Worm (Caenorhabditis elegans): ENCODE results near the gene srw-83.

Gene srw-83

ce11 chrV:18410142-18410541, 16.2 kb upstream of the srw-83 start, which contains the start of gene srh-207:
TSS of gene srh-207 (minus strand) at chrV:18410242.
- TF ChIP-seq nhr-48 (tag; optimal IDR thresholded peaks at IDR 0.05) (no peak), hlh-11 (tag; optimal IDR thresholded peaks at IDR 0.05) (no peak)

- 0 out of 2 replicates have a peak, but pooled peaks have one; percentile 50 for TF ChIP-seq lin-1 (GFP tag; IDR thresholded peaks at IDR 0.05)
- no peak for TF ChIP-seq zip-11 (GFP tag; IDR thresholded peaks at IDR 0.05)
- TF ChIP-seq aly-2 (tag; optimal IDR thresholded peaks at IDR 0.05), result no peak
- TF ChIP-seq unc-130 (GFP tag; optimal IDR thresholded peaks at IDR 0.05), result peak; percentile 38
- TF ChIP-seq F49E8.2 (tag; optimal IDR thresholded peaks at IDR 0.05; ENCODE audit: borderline replicate concordance), result peak; percentile 10
- peak; percentile 80 for TF ChIP-seq duxl-1 (tag; optimal IDR thresholded peaks at IDR 0.05; ENCODE audit: poor library complexity)
- TF ChIP-seq ceh-20 (GFP tag; IDR thresholded peaks at IDR 0.05), result 0 out of 2 replicates have a peak, but pooled peaks have one; percentile 40
- TF ChIP-seq T26A8.4 (GFP tag; IDR thresholded peaks at IDR 0.05), result no peak
- peak in 1 of 2 experiments; percentile 57; a peak in 1 of 4 replicates for TF ChIP-seq madf-5 (GFP tag; IDR thresholded peaks at IDR 0.05)
- no peak for TF ChIP-seq unc-62 (GFP tag; optimal IDR thresholded peaks at IDR 0.05 in 1 of 2)
- no peak for TF ChIP-seq unc-62 (tag; optimal IDR thresholded peaks at IDR 0.05)
- TF ChIP-seq daf-16 (GFP tag; optimal IDR thresholded peaks at IDR 0.05), result peak in 1 of 2 experiments; percentile 44
- peak; percentile 54 for TF ChIP-seq daf-16 (tag; optimal IDR thresholded peaks at IDR 0.05)
- no peak for TF ChIP-seq Y75B8A.6 (GFP tag; IDR thresholded peaks at IDR 0.05)
- TF ChIP-seq egl-43 (GFP tag; IDR thresholded peaks at IDR 0.05), result peak; percentile 73
- peak; percentile 20; the same call in 1 of the 2 replicates for TF ChIP-seq php-3 (GFP tag; IDR thresholded peaks at IDR 0.05)
- no peak for TF ChIP-seq sdz-12 (GFP tag; optimal IDR thresholded peaks at IDR 0.05)
- TF ChIP-seq vab-7 (GFP tag; IDR thresholded peaks at IDR 0.05), result peak; percentile 65; the same call in 1 of the 2 replicates
- 0 out of 2 replicates have a peak, but pooled peaks have one; percentile 23 for TF ChIP-seq ZK337.2 (GFP tag; IDR thresholded peaks at IDR 0.05)
- TF ChIP-seq T20F7.1 (GFP tag; optimal IDR thresholded peaks at IDR 0.05), result no peak
- TF ChIP-seq F26F4.8 (GFP tag; conservative IDR thresholded peaks at IDR 0.05), result peak; percentile 59; the same call in 1 of the 2 replicates
- peak; percentile 36; the same call in 1 of the 2 replicates for TF ChIP-seq dmd-6 (GFP tag; IDR thresholded peaks at IDR 0.05)
- TF ChIP-seq lim-7 (GFP tag; IDR thresholded peaks at IDR 0.05), result peak; percentile 79
- no peak for TF ChIP-seq cey-2 (tag; optimal IDR thresholded peaks at IDR 0.05; ENCODE audit: borderline replicate concordance, insufficient read depth)
- peak; percentile 0 for TF ChIP-seq hlh-11 (tag; optimal IDR thresholded peaks at IDR 0.05)
- TF ChIP-seq tra-1 (GFP tag; IDR thresholded peaks at IDR 0.05), result 0 out of 2 replicates have a peak, but pooled peaks have one; percentile 26
- TF ChIP-seq Y105C5A.15 (GFP tag; IDR thresholded peaks at IDR 0.05), result peak; percentile 41; the same call in 1 of the 2 replicates
- peak; percentile 70 for TF ChIP-seq snpc-1.2 (GFP tag; IDR thresholded peaks at IDR 0.05)
These were observed 14.0 kb upstream of the srw-83 start for ce11 chrV:18412351-18412750.

ce11 chrV:18412887-18413286, 13.5 kb upstream of the srw-83 start, which contains the start of gene ZK262.2:
TSS of gene ZK262.2 (minus strand) at chrV:18412987.
- TF ChIP-seq lin-13 (GFP tag; optimal IDR thresholded peaks at IDR 0.05), result no peak
- peak; percentile 9 for TF ChIP-seq nhr-28 (tag; optimal IDR thresholded peaks at IDR 0.05)

- no peak for TF ChIP-seq nhr-77 (tag; optimal IDR thresholded peaks at IDR 0.05)
- TF ChIP-seq ama-1 (optimal IDR thresholded peaks at IDR 0.05), result no peak
- TF ChIP-seq ces-1 (GFP tag; optimal IDR thresholded peaks at IDR 0.05), result no peak
- TF ChIP-seq D1046.2 (GFP tag; IDR thresholded peaks at IDR 0.05), result no peak
- no peak for TF ChIP-seq egl-27 (tag; optimal IDR thresholded peaks at IDR 0.05)
- TF ChIP-seq sdz-12 (GFP tag; optimal IDR thresholded peaks at IDR 0.05), result no peak
- TF ChIP-seq fkh-10 (GFP tag; optimal IDR thresholded peaks at IDR 0.05), result no peak
- no peak for TF ChIP-seq mdl-1 (tag; optimal IDR thresholded peaks at IDR 0.05)
- TF ChIP-seq ztf-7 (tag; optimal IDR thresholded peaks at IDR 0.05), result no peak
- TF ChIP-seq daf-12 (tag; optimal IDR thresholded peaks at IDR 0.05), result no peak
- no peak for TF ChIP-seq zfp-3 (GFP tag; conservative IDR thresholded peaks at IDR 0.05)
These were observed 12.3 kb upstream of the srw-83 start, which contains the start of gene txt-8 for ce11 chrV:18414051-18414450. TSS of gene txt-8 (plus strand) at chrV:18414351.
